Fruit fly (Drosophila melanogaster) whole organism, embryonic: ENCODE results near the gene galectin.
A peak's percentile ranks its signal among the peaks of the same experiment; 100 is the strongest.

Experiments used
- Antp ChIP-seq: fragments of 200-800 bp; sonication (Bioruptor generic); optimal IDR thresholded peaks from 3 replicates; lab custom pipeline; 2016; ENCODE audit warnings: missing biosample characterization, missing genetic modification characterization
- Atf-2 ChIP-seq: fragments of 200-800 bp; sonication (Bioruptor generic); optimal IDR thresholded peaks from 2 replicates; lab custom pipeline; 2016; ENCODE audit warnings: missing biosample characterization, missing genetic modification characterization
- Bdp1 ChIP-seq: fragments of 200-800 bp; sonication (Bioruptor generic); optimal IDR thresholded peaks from 3 replicates; lab custom pipeline; 2016; ENCODE audit warnings: missing biosample characterization, missing genetic modification characterization
- CG10209 ChIP-seq: fragments of 200-800 bp; sonication (Bioruptor generic); optimal IDR thresholded peaks from 3 replicates; lab custom pipeline; 2017; ENCODE audit warnings: missing biosample characterization, mild to moderate bottlenecking, missing genetic modification characterization, missing genetic modification reagents
- CG10431 ChIP-seq: fragments of 200-800 bp; sonication (Bioruptor generic); optimal IDR thresholded peaks from 3 replicates; lab custom pipeline; 2018; ENCODE audit warnings: missing biosample characterization, mild to moderate bottlenecking, missing genetic modification characterization
- CG13287 ChIP-seq: fragments of 200-800 bp; sonication (Bioruptor generic); IDR thresholded peaks from 2 replicates; pipeline ENCODE4 v1.3.6; 2022; ENCODE audit warnings: missing biosample characterization, missing genetic modification characterization; ENCODE audit not compliant: partially characterized antibody
- CG15479 ChIP-seq: fragments of 200-800 bp; sonication (Bioruptor generic); optimal IDR thresholded peaks from 3 replicates; lab custom pipeline; 2019; ENCODE audit warnings: missing biosample characterization, mild to moderate bottlenecking, missing genetic modification characterization, moderate library complexity
- CG1602 ChIP-seq: fragments of 200-800 bp; sonication (Bioruptor generic); optimal IDR thresholded peaks from 3 replicates; lab custom pipeline; 2016; ENCODE audit warnings: missing biosample characterization, missing genetic modification characterization
- CG16815 ChIP-seq: fragments of 200-800 bp; sonication (Bioruptor generic); optimal IDR thresholded peaks from 3 replicates; lab custom pipeline; 2017; ENCODE audit warnings: missing biosample characterization, mild to moderate bottlenecking, missing genetic modification characterization
- CG16863 ChIP-seq: fragments of 200-800 bp; sonication (Bioruptor generic); optimal IDR thresholded peaks from 3 replicates; lab custom pipeline; 2016; ENCODE audit warnings: missing biosample characterization, missing genetic modification characterization
- CG17186 ChIP-seq: fragments of 200-800 bp; sonication (Bioruptor generic); optimal IDR thresholded peaks from 3 replicates; lab custom pipeline; 2017; ENCODE audit warnings: missing biosample characterization, missing genetic modification reagents, missing genetic modification characterization
- CG17568 ChIP-seq: fragments of 200-800 bp; sonication (Bioruptor generic); optimal IDR thresholded peaks from 2 replicates; lab custom pipeline; 2018; ENCODE audit warnings: missing biosample characterization, mild to moderate bottlenecking, missing genetic modification characterization, moderate library complexity
- CG2120 ChIP-seq: fragments of 200-800 bp; sonication (Bioruptor generic); optimal IDR thresholded peaks from 3 replicates; lab custom pipeline; 2016; ENCODE audit warnings: missing biosample characterization, missing genetic modification characterization
- CG2202 ChIP-seq: fragments of 200-800 bp; sonication (Bioruptor generic); optimal IDR thresholded peaks from 2 replicates; lab custom pipeline; 2018; ENCODE audit warnings: missing biosample characterization, mild to moderate bottlenecking, missing genetic modification characterization
- CG2678 ChIP-seq: fragments of 200-800 bp; sonication (Bioruptor generic); optimal IDR thresholded peaks from 3 replicates; lab custom pipeline; 2019; ENCODE audit warnings: missing biosample characterization, mild to moderate bottlenecking, missing genetic modification characterization, moderate library complexity
- CG2875 ChIP-seq: fragments of 200-800 bp; sonication (Bioruptor generic); optimal IDR thresholded peaks from 2 replicates; lab custom pipeline; 2017; ENCODE audit warnings: missing biosample characterization, mild to moderate bottlenecking, missing genetic modification characterization, missing genetic modification reagents
- CG3407 ChIP-seq: fragments of 200-800 bp; sonication (Bioruptor generic); optimal IDR thresholded peaks from 2 replicates; lab custom pipeline; 2018; ENCODE audit warnings: missing biosample characterization, mild to moderate bottlenecking, missing genetic modification characterization
- CG34376 ChIP-seq: fragments of 200-800 bp; sonication (Bioruptor generic); optimal IDR thresholded peaks from 2 replicates; lab custom pipeline; 2018; ENCODE audit warnings: missing biosample characterization, mild to moderate bottlenecking, missing genetic modification characterization
- CG3847 ChIP-seq: fragments of 200-800 bp; sonication (Bioruptor generic); IDR thresholded peaks from 2 replicates; pipeline ENCODE4 v1.3.6; 2022; ENCODE audit warnings: missing biosample characterization, missing genetic modification characterization
- CG5245 ChIP-seq: fragments of 200-800 bp; sonication (Bioruptor generic); optimal IDR thresholded peaks from 3 replicates; lab custom pipeline; 2016; ENCODE audit warnings: missing biosample characterization, missing genetic modification characterization
- CG6765 ChIP-seq: fragments of 200-800 bp; sonication (Bioruptor generic); optimal IDR thresholded peaks from 3 replicates; lab custom pipeline; 2017; ENCODE audit warnings: missing biosample characterization, mild to moderate bottlenecking, missing genetic modification characterization
- CG7839 ChIP-seq: fragments of 200-800 bp; sonication (Bioruptor generic); optimal IDR thresholded peaks from 3 replicates; lab custom pipeline; 2018; ENCODE audit warnings: missing biosample characterization, mild to moderate bottlenecking, missing genetic modification characterization, moderate library complexity
- D19B ChIP-seq: fragments of 200-800 bp; sonication (Bioruptor generic); optimal IDR thresholded peaks from 2 replicates; lab custom pipeline; 2017; ENCODE audit warnings: missing biosample characterization, mild to moderate bottlenecking, missing genetic modification characterization
- Deaf1 ChIP-seq: fragments of 200-800 bp; optimal IDR thresholded peaks from 3 replicates; lab custom pipeline; 2019; ENCODE audit warnings: missing biosample characterization, mild to moderate bottlenecking, missing genetic modification characterization, moderate library complexity
- Doc2 ChIP-seq: fragments of 200-800 bp; sonication (Bioruptor generic); IDR thresholded peaks from 2 replicates; pipeline ENCODE4 v1.3.6; 2022; ENCODE audit warnings: missing biosample characterization, missing genetic modification characterization
- Drgx ChIP-seq: fragments of 200-800 bp; sonication (Bioruptor generic); IDR thresholded peaks from 2 replicates; pipeline ENCODE4 v1.3.6; 2022; ENCODE audit warnings: missing biosample characterization, missing genetic modification characterization
- Eip74EF ChIP-seq, 2 experiments: fragments of 200-800 bp in 1 of 2; fragments of >200 bp in 1 of 2; sonication (Bioruptor generic) in 1 of 2; optimal IDR thresholded peaks; 2 replicates each; lab custom pipeline; 2017 to 2019; ENCODE audit warnings: missing biosample characterization in 2 of 2, missing genetic modification characterization in 2 of 2, mild to moderate bottlenecking in 1 of 2, moderate library complexity in 1 of 2
- HLH4C ChIP-seq: fragments of 200-800 bp; sonication (Bioruptor generic); IDR thresholded peaks from 3 replicates; pipeline ENCODE4 v1.3.6; 2022; ENCODE audit warnings: missing biosample characterization, missing genetic modification characterization; ENCODE audit not compliant: partially characterized antibody
- Hmr ChIP-seq: fragments of 200-800 bp; sonication (Bioruptor generic); optimal IDR thresholded peaks from 3 replicates; lab custom pipeline; 2017; ENCODE audit warnings: mild to moderate bottlenecking, missing biosample characterization, missing genetic modification reagents, missing genetic modification characterization
- ara ChIP-seq: fragments of 200-800 bp; sonication (Bioruptor generic); IDR thresholded peaks from 2 replicates; pipeline ENCODE4 v1.3.6; 2022; ENCODE audit warnings: missing biosample characterization, missing genetic modification characterization
- bbx ChIP-seq: fragments of 200-800 bp; sonication (Bioruptor generic); IDR thresholded peaks from 2 replicates; pipeline ENCODE4 v1.3.6; 2022; ENCODE audit warnings: missing biosample characterization, missing genetic modification characterization; ENCODE audit not compliant: partially characterized antibody
- cg ChIP-seq: fragments of 200-800 bp; sonication (Bioruptor generic); optimal IDR thresholded peaks from 3 replicates; lab custom pipeline; 2019; ENCODE audit warnings: missing biosample characterization, mild to moderate bottlenecking, missing genetic modification characterization, moderate library complexity
- chm ChIP-seq: fragments of 200-800 bp; sonication (Bioruptor generic); IDR thresholded peaks from 2 replicates; pipeline ENCODE4 v1.3.6; 2022; ENCODE audit warnings: missing biosample characterization, missing genetic modification characterization
- dan ChIP-seq: fragments of 200-800 bp; sonication (Bioruptor generic); IDR thresholded peaks from 2 replicates; pipeline ENCODE4 v1.3.6; 2022; ENCODE audit warnings: missing biosample characterization, missing genetic modification characterization
- danr ChIP-seq: fragments of 200-800 bp; sonication (Bioruptor generic); IDR thresholded peaks from 2 replicates; pipeline ENCODE4 v1.3.6; 2022; ENCODE audit warnings: missing biosample characterization, missing genetic modification characterization
- exex ChIP-seq: fragments of 200-800 bp; sonication (Bioruptor generic); optimal IDR thresholded peaks from 4 replicates; lab custom pipeline; 2018; ENCODE audit warnings: missing biosample characterization, mild to moderate bottlenecking, missing genetic modification characterization, moderate library complexity
- kni ChIP-seq: fragments of 200-800 bp; sonication (Bioruptor generic); optimal IDR thresholded peaks from 3 replicates; lab custom pipeline; 2017; ENCODE audit warnings: mild to moderate bottlenecking, missing biosample characterization, missing genetic modification reagents, missing genetic modification characterization
- lab ChIP-seq: fragments of 200-800 bp; sonication (Bioruptor generic); optimal IDR thresholded peaks from 3 replicates; lab custom pipeline; 2017; ENCODE audit warnings: missing biosample characterization, missing genetic modification characterization, mild to moderate bottlenecking, moderate library complexity, missing genetic modification reagents
- lmd ChIP-seq: fragments of 200-800 bp; sonication (Bioruptor generic); IDR thresholded peaks from 2 replicates; pipeline ENCODE4 v1.3.6; 2022; ENCODE audit warnings: missing biosample characterization, missing genetic modification characterization
- lov ChIP-seq, 2 experiments: fragments of 200-800 bp in 1 of 2; fragments of >200 bp in 1 of 2; sonication (Bioruptor generic) in 1 of 2; IDR thresholded peaks in 1 of 2; optimal IDR thresholded peaks in 1 of 2; 2 replicates in 1 of 2; 3 replicates in 1 of 2; pipeline versions ENCODE4 v1.3.6 to Lab custom; 2017 to 2022; ENCODE audit warnings: missing biosample characterization in 1 of 2, missing genetic modification characterization in 1 of 2
- pnt ChIP-seq: fragments of 200-800 bp; sonication (Bioruptor generic); optimal IDR thresholded peaks from 3 replicates; lab custom pipeline; 2016; ENCODE audit warnings: missing biosample characterization, missing genetic modification characterization
- sens ChIP-seq: fragments of 200-800 bp; sonication (Bioruptor generic); peaks from one replicate; lab custom pipeline; 2016; ENCODE audit warnings: missing biosample characterization, missing genetic modification characterization
- sug ChIP-seq: fragments of 200-800 bp; optimal IDR thresholded peaks from 2 replicates; lab custom pipeline; 2019; ENCODE audit warnings: missing biosample characterization, mild to moderate bottlenecking, missing genetic modification characterization, moderate library complexity
- trh ChIP-seq: fragments of 200-800 bp; sonication (Bioruptor generic); optimal IDR thresholded peaks from 2 replicates; lab custom pipeline; 2016; ENCODE audit warnings: missing biosample characterization, missing genetic modification characterization
- tup ChIP-seq: fragments of 200-800 bp; sonication (Bioruptor generic); optimal IDR thresholded peaks from 2 replicates; lab custom pipeline; 2016; ENCODE audit warnings: missing biosample characterization, mild to moderate bottlenecking, missing genetic modification characterization, moderate library complexity
- wek ChIP-seq: fragments of 200-800 bp; sonication (Bioruptor generic); optimal IDR thresholded peaks from 3 replicates; lab custom pipeline; 2018; ENCODE audit warnings: missing biosample characterization, mild to moderate bottlenecking, missing genetic modification characterization, moderate library complexity

galectin gene

dm6 chr2L:117750-118149 is 46.2 kb downstream of the galectin start (continued):
- no peak for TF ChIP-seq Atf-2 (GFP tag; lab: Kevin White, UChicago)
- TF ChIP-seq lab (GFP tag; lab: Kevin White, UChicago): peak; percentile 82
- no peak for TF ChIP-seq trh (GFP tag; lab: Kevin White, UChicago)
- no peak for TF ChIP-seq dan
- no peak for TF ChIP-seq lov (optimal IDR thresholded peaks at IDR 0.05; lab: Kevin White, UChicago)
- TF ChIP-seq lov (GFP tag; IDR thresholded peaks at IDR 0.05; lab: Robert Waterston, UW): peak; percentile 61; the same call in 1 of the 3 replicates
- TF ChIP-seq wek: peak; percentile 59
- no peak for TF ChIP-seq CG17186 (GFP tag; lab: Kevin White, UChicago)
- TF ChIP-seq Eip74EF (GFP tag; optimal IDR thresholded peaks at IDR 0.05; lab: Kevin White, UChicago): no peak
- peak; percentile 54 for TF ChIP-seq CG3407 (GFP tag; lab: Kevin White, UChicago)
- no peak for TF ChIP-seq HLH4C
- no peak for TF ChIP-seq lmd
- peak; percentile 56 for TF ChIP-seq CG2875 (GFP tag; lab: Kevin White, UChicago)
- no peak for TF ChIP-seq CG13287 (GFP tag; lab: Robert Waterston, UW)
- peak; percentile 55 for TF ChIP-seq tup (GFP tag; lab: Kevin White, UChicago)
- no peak for TF ChIP-seq CG5245
- peak; percentile 75 for TF ChIP-seq kni (GFP tag; lab: Kevin White, UChicago)
- TF ChIP-seq chm: peak; percentile 54; the same call in 1 of the 2 replicates
- no peak for TF ChIP-seq CG16863 (GFP tag; lab: Kevin White, UChicago)
- no peak for TF ChIP-seq danr (GFP tag; lab: Robert Waterston, UW)
- peak; percentile 32 for TF ChIP-seq Hmr
- TF ChIP-seq CG6765 (GFP tag; lab: Kevin White, UChicago): peak; percentile 31
- peak; percentile 15 for TF ChIP-seq Bdp1
- TF ChIP-seq pnt (GFP tag; lab: Kevin White, UChicago): no peak
- TF ChIP-seq ara (GFP tag; lab: Robert Waterston, UW): no peak
- no peak for TF ChIP-seq bbx (GFP tag; lab: Robert Waterston, UW)
- TF ChIP-seq CG2202 (tag; lab: Kevin White, UChicago): peak; percentile 4
- TF ChIP-seq Doc2 (GFP tag; lab: Robert Waterston, UW): no peak
- TF ChIP-seq, all 482 proteins: peak for 103

- TF ChIP-seq Antp (GFP tag; lab: Kevin White, UChicago): peak; percentile 17
- TF ChIP-seq CG10209: peak; percentile 12
- no peak for TF ChIP-seq CG15479 (GFP tag; lab: Kevin White, UChicago)
- no peak for TF ChIP-seq CG10431 (GFP tag; lab: Kevin White, UChicago)
- TF ChIP-seq Eip74EF (GFP tag; optimal IDR thresholded peaks at IDR 0.05; lab: Kevin White, UChicago): peak in 1 of 2 experiments; percentile 51
- TF ChIP-seq D19B (GFP tag; lab: Kevin White, UChicago): peak; percentile 97
- TF ChIP-seq Deaf1: peak; percentile 58
- TF ChIP-seq CG16815 (GFP tag; lab: Kevin White, UChicago): no peak
- TF ChIP-seq Drgx (GFP tag; lab: Robert Waterston, UW): peak; percentile 41; the same call in 1 of the 2 replicates
- TF ChIP-seq CG7839 (tag; lab: Kevin White, UChicago): peak; percentile 19
- TF ChIP-seq CG3847 (GFP tag; lab: Robert Waterston, UW): no peak
- TF ChIP-seq CG1602 (GFP tag; lab: Kevin White, UChicago): no peak
- peak; percentile 23 for TF ChIP-seq exex (tag; lab: Kevin White, UChicago)
- TF ChIP-seq cg (GFP tag; lab: Kevin White, UChicago): no peak
- TF ChIP-seq CG17568 (GFP tag; lab: Kevin White, UChicago): peak; percentile 2
- TF ChIP-seq sens (GFP tag; lab: Kevin White, UChicago): peak; percentile 88
- TF ChIP-seq CG3407 (GFP tag; lab: Kevin White, UChicago): no peak
- peak; percentile 44 for TF ChIP-seq CG2120 (GFP tag; lab: Kevin White, UChicago)
- TF ChIP-seq sug (tag; lab: Kevin White, UChicago): peak; percentile 61
- peak; percentile 81 for TF ChIP-seq CG34376 (GFP tag; lab: Kevin White, UChicago)
- peak; percentile 7 for TF ChIP-seq lab (GFP tag; lab: Kevin White, UChicago)
- TF ChIP-seq CG2678 (tag; lab: Kevin White, UChicago): peak; percentile 11
Observed at dm6 chr2L:120492-121455, 49.2 kb downstream of the galectin start.
